Worm (Caenorhabditis elegans) whole organism, L4 larva: ENCODE data around the gene gcy-29.
A peak's percentile ranks its signal among the peaks of the same experiment; 100 is the strongest.

Source experiments
- D1046.2 ChIP-seq: fragments of 200-800 bp; sonication (Bioruptor generic); IDR thresholded peaks from 2 replicates; pipeline ENCODE4 v1.3.6; 2022; ENCODE audit warnings: missing genetic modification characterization, missing compliant biosample characterization
- F10B5.3 ChIP-seq: sonication (generic microtip); optimal IDR thresholded peaks from 2 replicates; lab custom pipeline; 2016; ENCODE audit warnings: mild to moderate bottlenecking, missing genetic modification characterization, missing compliant biosample characterization
- F37D6.2 ChIP-seq: sonication (generic microtip); optimal IDR thresholded peaks from 2 replicates; lab custom pipeline; 2016; ENCODE audit warnings: mild to moderate bottlenecking, missing genetic modification characterization, missing compliant biosample characterization
- F44E2.7 ChIP-seq: fragments of 200-800 bp; sonication (Bioruptor generic); IDR thresholded peaks from 2 replicates; pipeline ENCODE4 v2.1.2; 2022; ENCODE audit warnings: missing genetic modification characterization, missing compliant biosample characterization
- T20F7.1 ChIP-seq: fragments of 200-800 bp; sonication (Bioruptor generic); optimal IDR thresholded peaks from 2 replicates; lab custom pipeline; 2018; ENCODE audit warnings: mild to moderate bottlenecking, missing genetic modification characterization, missing compliant biosample characterization
- T26A8.4 ChIP-seq: fragments of 200-800 bp; sonication (Bioruptor generic); IDR thresholded peaks from 2 replicates; pipeline ENCODE4 v1.3.6; 2022; ENCODE audit warnings: missing genetic modification characterization, missing compliant biosample characterization
- Y48G9A.11 ChIP-seq: fragments of 200-800 bp; sonication (Bioruptor generic); IDR thresholded peaks from 2 replicates; pipeline ENCODE4 v1.3.6; 2022; ENCODE audit warnings: missing genetic modification reagents, missing genetic modification characterization, missing compliant biosample characterization
- Y5F2A.4 ChIP-seq: fragments of 200-800 bp; sonication (Bioruptor generic); optimal IDR thresholded peaks from 2 replicates; lab custom pipeline; 2018; ENCODE audit warnings: mild to moderate bottlenecking, missing genetic modification characterization, missing compliant biosample characterization
- Y75B8A.6 ChIP-seq: fragments of 200-800 bp; sonication (Bioruptor generic); IDR thresholded peaks from 2 replicates; pipeline ENCODE4 v1.3.6; 2022; ENCODE audit warnings: missing genetic modification reagents, missing genetic modification characterization, missing compliant biosample characterization
- ZK337.2 ChIP-seq: fragments of 200-800 bp; sonication (Bioruptor generic); IDR thresholded peaks from 2 replicates; pipeline ENCODE4 v1.3.6; 2022; ENCODE audit warnings: missing genetic modification reagents, missing genetic modification characterization, missing compliant biosample characterization
- arid-1 ChIP-seq: fragments of 200-800 bp; sonication (Bioruptor generic); conservative IDR thresholded peaks from 2 replicates; pipeline ENCODE4 v1.3.6; 2022; ENCODE audit warnings: missing genetic modification reagents, missing genetic modification characterization, missing compliant biosample characterization
- ceh-20 ChIP-seq: fragments of 200-800 bp; sonication (Bioruptor generic); IDR thresholded peaks from 2 replicates; pipeline ENCODE4 v1.3.6; 2022; ENCODE audit warnings: missing genetic modification reagents, missing genetic modification characterization, missing compliant biosample characterization
- dmd-8 ChIP-seq: fragments of 200-800 bp; sonication (Bioruptor generic); IDR thresholded peaks from 2 replicates; pipeline ENCODE4 v1.3.6; 2022; ENCODE audit warnings: missing genetic modification characterization, missing compliant biosample characterization
- dmd-9 ChIP-seq: fragments of 200-800 bp; sonication (Bioruptor generic); IDR thresholded peaks from 2 replicates; pipeline ENCODE4 v1.3.6; 2022; ENCODE audit warnings: missing genetic modification reagents, missing genetic modification characterization, missing compliant biosample characterization
- duxl-1 ChIP-seq: sonication (generic microtip); optimal IDR thresholded peaks from 2 replicates; lab custom pipeline; 2016; ENCODE audit warnings: mild to moderate bottlenecking, missing genetic modification characterization, moderate library complexity, missing compliant biosample characterization; ENCODE audit not compliant: poor library complexity
- dve-1 ChIP-seq: sonication (generic microtip); optimal IDR thresholded peaks from 2 replicates; lab custom pipeline; 2017; ENCODE audit warnings: antibody characterized with exemption, mild to moderate bottlenecking, missing genetic modification characterization, missing compliant biosample characterization; ENCODE audit not compliant: insufficient read depth
- hif-1 ChIP-seq, 2 experiments: sonication (generic microtip); optimal IDR thresholded peaks; 2 replicates each; lab custom pipeline; 2016 to 2017; ENCODE audit warnings: missing compliant biosample characterization in 2 of 2, missing genetic modification characterization in 2 of 2, missing genetic modification reagents in 2 of 2, missing genotype in 2 of 2, mild to moderate bottlenecking in 1 of 2
- hlh-11 ChIP-seq: fragments of 200-800 bp; sonication (Bioruptor generic); optimal IDR thresholded peaks from 2 replicates; lab custom pipeline; 2018; ENCODE audit warnings: mild to moderate bottlenecking, missing genetic modification characterization, missing compliant biosample characterization
- hlh-30 ChIP-seq: sonication (generic microtip); optimal IDR thresholded peaks from 2 replicates; lab custom pipeline; 2017; ENCODE audit warnings: antibody characterized with exemption, mild to moderate bottlenecking, missing genetic modification characterization, missing compliant biosample characterization; ENCODE audit not compliant: insufficient read depth
- hmg-1.1 ChIP-seq: fragments of 200-800 bp; sonication (Bioruptor generic); IDR thresholded peaks from 2 replicates; pipeline ENCODE4 v1.3.6; 2022; ENCODE audit warnings: missing genetic modification reagents, missing genetic modification characterization, missing compliant biosample characterization
- jun-1 ChIP-seq: fragments of 150-350 bp; optimal IDR thresholded peaks from 2 replicates; lab custom pipeline; 2014; ENCODE audit warnings: missing biosample characterization, missing genetic modification reagents, missing genetic modification characterization
- lim-7 ChIP-seq: fragments of 200-800 bp; sonication (Bioruptor generic); IDR thresholded peaks from 2 replicates; pipeline ENCODE4 v1.3.6; 2022; ENCODE audit warnings: missing genetic modification characterization, missing compliant biosample characterization
- lin-13 ChIP-seq: fragments of 150-350 bp; optimal IDR thresholded peaks from 2 replicates; lab custom pipeline; 2014; ENCODE audit warnings: missing biosample characterization, missing genetic modification reagents, missing genetic modification characterization
- lin-15B ChIP-seq: fragments of 150-350 bp; sonication (generic microtip); optimal IDR thresholded peaks from 3 replicates; lab custom pipeline; 2014; ENCODE audit warnings: missing biosample characterization, missing genetic modification characterization
- lin-29 ChIP-seq: fragments of 200-800 bp; sonication (Bioruptor generic); IDR thresholded peaks from 2 replicates; pipeline ENCODE4 v1.3.6; 2022; ENCODE audit warnings: missing genetic modification reagents, missing genetic modification characterization, missing compliant biosample characterization
- lin-38 ChIP-seq: fragments of 200-800 bp; sonication (Bioruptor generic); IDR thresholded peaks from 2 replicates; pipeline ENCODE4 v1.3.6; 2022; ENCODE audit warnings: missing genetic modification reagents, missing genetic modification characterization, missing compliant biosample characterization
- lsy-2 ChIP-seq, 2 experiments: fragments of 150-350 bp in 1 of 2; sonication (generic microtip) in 1 of 2; optimal IDR thresholded peaks; 2 replicates each; lab custom pipeline; 2014 to 2017; ENCODE audit warnings: missing biosample characterization in 2 of 2, missing genetic modification characterization in 2 of 2
- madf-5 ChIP-seq, 2 experiments: fragments of 200-800 bp; sonication (Bioruptor generic); IDR thresholded peaks; 2 replicates each; pipeline ENCODE4 v1.3.6; 2022; ENCODE audit warnings: missing compliant biosample characterization in 2 of 2, missing genetic modification characterization in 2 of 2
- madf-9 ChIP-seq: fragments of 200-800 bp; sonication (Bioruptor generic); conservative IDR thresholded peaks from 2 replicates; pipeline ENCODE4 v1.3.6; 2022; ENCODE audit warnings: missing genetic modification reagents, missing genetic modification characterization, missing compliant biosample characterization
- mxl-3 ChIP-seq: fragments of 200-800 bp; sonication (Bioruptor generic); optimal IDR thresholded peaks from 2 replicates; lab custom pipeline; 2018; ENCODE audit warnings: mild to moderate bottlenecking, missing genetic modification characterization, missing compliant biosample characterization
- nhr-10 ChIP-seq: fragments of 150-350 bp; optimal IDR thresholded peaks from 2 replicates; lab custom pipeline; 2014; ENCODE audit warnings: missing biosample characterization, missing genetic modification characterization
- nhr-102 ChIP-seq: sonication (generic microtip); optimal IDR thresholded peaks from 2 replicates; lab custom pipeline; 2016; ENCODE audit warnings: mild to moderate bottlenecking, missing genetic modification characterization, moderate library complexity, missing compliant biosample characterization
- nhr-237 ChIP-seq: sonication (generic microtip); optimal IDR thresholded peaks from 2 replicates; lab custom pipeline; 2017; ENCODE audit warnings: missing biosample characterization, missing genetic modification characterization
- nhr-28 ChIP-seq: fragments of 150-350 bp; optimal IDR thresholded peaks from 2 replicates; lab custom pipeline; 2014; ENCODE audit warnings: missing biosample characterization, missing genetic modification characterization
- nhr-41 ChIP-seq: fragments of 200-800 bp; sonication (Bioruptor generic); IDR thresholded peaks from 2 replicates; pipeline ENCODE4 v1.3.6; 2022; ENCODE audit warnings: missing genetic modification reagents, missing genetic modification characterization, missing compliant biosample characterization
- nhr-42 ChIP-seq: fragments of 200-800 bp; sonication (Bioruptor generic); IDR thresholded peaks from 2 replicates; pipeline ENCODE4 v1.3.6; 2022; ENCODE audit warnings: missing genetic modification characterization, missing compliant biosample characterization
- nhr-77 ChIP-seq: fragments of 150-350 bp; optimal IDR thresholded peaks from 2 replicates; lab custom pipeline; 2014; ENCODE audit warnings: missing biosample characterization, missing genetic modification characterization
- rbr-2 ChIP-seq: sonication (generic microtip); optimal IDR thresholded peaks from 2 replicates; lab custom pipeline; 2016; ENCODE audit warnings: missing genotype, missing genetic modification characterization, missing compliant biosample characterization
- saeg-2 ChIP-seq: fragments of 200-800 bp; sonication (Bioruptor generic); IDR thresholded peaks from 2 replicates; pipeline ENCODE4 v1.3.6; 2022; ENCODE audit warnings: missing genetic modification reagents, missing genetic modification characterization, missing compliant biosample characterization
- sdz-12 ChIP-seq: fragments of 200-800 bp; sonication (Bioruptor generic); optimal IDR thresholded peaks from 2 replicates; lab custom pipeline; 2018; ENCODE audit warnings: mild to moderate bottlenecking, missing genetic modification characterization, missing compliant biosample characterization
- set-16 ChIP-seq: fragments of 200-800 bp; sonication (Bioruptor generic); IDR thresholded peaks from 2 replicates; pipeline ENCODE4 v1.3.6; 2022; ENCODE audit warnings: missing genetic modification reagents, missing genetic modification characterization, missing compliant biosample characterization
- snpc-1.2 ChIP-seq: fragments of 200-800 bp; sonication (Bioruptor generic); IDR thresholded peaks from 2 replicates; pipeline ENCODE4 v1.3.6; 2022; ENCODE audit warnings: missing genetic modification reagents, missing genetic modification characterization, missing compliant biosample characterization
- spr-1 ChIP-seq: sonication (generic microtip); optimal IDR thresholded peaks from 2 replicates; lab custom pipeline; 2016; ENCODE audit warnings: mild to moderate bottlenecking, missing genetic modification characterization, missing compliant biosample characterization
- spr-3 ChIP-seq: fragments of 200-800 bp; sonication (Bioruptor generic); optimal IDR thresholded peaks from 2 replicates; lab custom pipeline; 2018; ENCODE audit warnings: mild to moderate bottlenecking, missing genetic modification characterization, missing compliant biosample characterization
- tag-97 ChIP-seq: fragments of 200-800 bp; sonication (Bioruptor generic); IDR thresholded peaks from 2 replicates; pipeline ENCODE4 v1.3.6; 2022; ENCODE audit warnings: missing genetic modification characterization, missing compliant biosample characterization
- tra-1 ChIP-seq: fragments of 200-800 bp; sonication (Bioruptor generic); IDR thresholded peaks from 2 replicates; pipeline ENCODE4 v1.3.6; 2022; ENCODE audit warnings: missing genetic modification reagents, missing genetic modification characterization, missing compliant biosample characterization
- unc-130 ChIP-seq: sonication (generic microtip); optimal IDR thresholded peaks from 2 replicates; lab custom pipeline; 2016; ENCODE audit warnings: missing genetic modification reagents, missing genetic modification characterization, missing compliant biosample characterization
- zfp-2 ChIP-seq: sonication (generic microtip); optimal IDR thresholded peaks from 2 replicates; lab custom pipeline; 2016; ENCODE audit warnings: mild to moderate bottlenecking, missing genetic modification characterization, missing compliant biosample characterization
- zfp-3 ChIP-seq: fragments of 200-800 bp; sonication (Bioruptor generic); conservative IDR thresholded peaks from 2 replicates; pipeline ENCODE4 v1.3.6; 2022; ENCODE audit warnings: missing genetic modification reagents, missing genetic modification characterization, missing compliant biosample characterization

The gcy-29 gene

DNA sequence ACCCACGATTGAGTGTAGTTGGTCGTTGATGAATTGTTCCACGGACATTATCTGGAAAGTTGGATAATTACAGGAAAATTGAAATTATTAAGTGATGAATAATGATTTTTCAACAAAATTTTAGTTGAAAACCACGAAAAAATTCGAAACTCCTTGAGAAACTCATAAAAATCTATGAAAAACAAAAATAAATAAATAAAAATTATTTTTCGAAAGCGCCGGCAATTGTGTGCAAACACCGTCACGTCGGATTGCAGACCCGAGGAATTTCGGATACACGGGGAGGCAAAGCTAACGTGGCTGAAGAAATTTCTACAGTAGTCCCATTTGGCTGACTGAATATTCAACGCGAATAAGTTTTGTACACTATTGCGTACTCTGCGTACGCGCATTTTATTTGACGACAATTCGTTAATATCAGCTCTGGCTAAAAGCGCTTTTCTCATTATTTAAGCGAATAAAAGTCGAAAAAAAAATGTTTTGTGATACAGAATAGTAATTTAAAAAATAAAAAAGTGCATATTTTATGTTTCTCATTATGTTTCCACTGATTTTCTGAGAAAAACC is 13.0 kb upstream of the gcy-29 start, which contains the start of gene mog-4 (continued):
- peak; percentile 100 for TF ChIP-seq nhr-42
- peak; percentile 9; the same call in 1 of the 2 replicates for TF ChIP-seq set-16 (GFP tag; lab: Robert Waterston, UW)
- TF ChIP-seq hlh-11 (tag; lab: Kevin White, UChicago), result peak; percentile 95
- TF ChIP-seq F37D6.2 (tag; lab: Kevin White, UChicago), result peak; percentile 92
- peak; percentile 59 for TF ChIP-seq lin-15B
- peak; percentile 100 for TF ChIP-seq ceh-20 (GFP tag; lab: Robert Waterston, UW)
- peak; percentile 76 to 96 for TF ChIP-seq hif-1 (tag; optimal IDR thresholded peaks at IDR 0.05; lab: Kevin White, UChicago)
- peak; percentile 94 for TF ChIP-seq mxl-3 (GFP tag; lab: Kevin White, UChicago)
- TF ChIP-seq rbr-2, result peak; percentile 98
- peak; percentile 100 for TF ChIP-seq Y75B8A.6 (GFP tag; lab: Robert Waterston, UW)
- TF ChIP-seq saeg-2 (GFP tag; lab: Robert Waterston, UW), result peak; percentile 98
- TF ChIP-seq T20F7.1 (GFP tag; lab: Kevin White, UChicago), result peak; percentile 95
- peak; percentile 99 to 100 for TF ChIP-seq madf-5 (GFP tag; IDR thresholded peaks at IDR 0.05; lab: Robert Waterston, UW)
- peak; percentile 100 for TF ChIP-seq dmd-9
- TF ChIP-seq snpc-1.2, result peak; percentile 91
- TF ChIP-seq D1046.2 (GFP tag; lab: Robert Waterston, UW), result peak; percentile 98
- peak; percentile 98 for TF ChIP-seq lin-29
- TF ChIP-seq unc-130 (GFP tag; lab: Kevin White, UChicago), result peak; percentile 98
- peak; percentile 40 for TF ChIP-seq jun-1 (tag; lab: Kevin White, UChicago)
- peak; percentile 100 for TF ChIP-seq tag-97 (GFP tag; lab: Robert Waterston, UW)
- peak; percentile 73 for TF ChIP-seq sdz-12 (GFP tag; lab: Kevin White, UChicago)
- peak; percentile 95 for TF ChIP-seq nhr-102 (tag; lab: Kevin White, UChicago)
- TF ChIP-seq nhr-237, result peak; percentile 54
- peak; percentile 64 for TF ChIP-seq Y5F2A.4 (GFP tag; lab: Kevin White, UChicago)
- TF ChIP-seq nhr-41 (GFP tag; lab: Robert Waterston, UW), result peak; percentile 98
- peak; percentile 100 for TF ChIP-seq zfp-3 (GFP tag; lab: Robert Waterston, UW)
- peak; percentile 62 for TF ChIP-seq lin-13 (GFP tag; lab: Kevin White, UChicago)
- TF ChIP-seq dmd-8, result peak; percentile 83
- TF ChIP-seq tra-1 (GFP tag; lab: Robert Waterston, UW), result peak; percentile 100
- peak; percentile 87 for TF ChIP-seq zfp-2 (tag; lab: Kevin White, UChicago)
- peak; percentile 100 for TF ChIP-seq ZK337.2 (GFP tag; lab: Robert Waterston, UW)
- TF ChIP-seq lsy-2 (tag; optimal IDR thresholded peaks at IDR 0.05; lab: Kevin White, UChicago), result peak; percentile 97 to 99
- peak; percentile 71 for TF ChIP-seq hlh-30 (tag; lab: Kevin White, UChicago)
- peak; percentile 99 for TF ChIP-seq nhr-77
- peak; percentile 98 for TF ChIP-seq arid-1 (GFP tag; lab: Robert Waterston, UW)
- TF ChIP-seq nhr-28 (tag; lab: Kevin White, UChicago), result peak; percentile 58
- peak; percentile 74 for TF ChIP-seq F10B5.3 (tag; lab: Kevin White, UChicago)
- peak; percentile 92 for TF ChIP-seq duxl-1 (tag; lab: Kevin White, UChicago)
- TF ChIP-seq nhr-10 (tag; lab: Kevin White, UChicago), result peak; percentile 62
- TF ChIP-seq F44E2.7 (GFP tag; lab: Robert Waterston, UW), result peak; percentile 77; the same call in 1 of the 2 replicates
- peak; percentile 84 for TF ChIP-seq spr-3 (GFP tag; lab: Kevin White, UChicago)
- peak; percentile 82 for TF ChIP-seq lim-7 (GFP tag; lab: Robert Waterston, UW)
- TF ChIP-seq dve-1 (tag; lab: Kevin White, UChicago), result peak; percentile 94
- peak; percentile 93 for TF ChIP-seq spr-1 (tag; lab: Kevin White, UChicago)
- peak; percentile 100 for TF ChIP-seq hmg-1.1 (GFP tag; lab: Robert Waterston, UW)
- peak; percentile 98 for TF ChIP-seq Y48G9A.11 (GFP tag; lab: Robert Waterston, UW)
- TF ChIP-seq lin-38 (GFP tag; lab: Robert Waterston, UW), result peak; percentile 98
- TF ChIP-seq madf-9 (GFP tag; lab: Robert Waterston, UW), result peak; percentile 100
- TF ChIP-seq T26A8.4 (GFP tag; lab: Robert Waterston, UW), result peak; percentile 99
